Fruit fly (Drosophila melanogaster) whole organism, wandering third instar larva: ENCODE results near the gene ND-13A.

Experiments used
- Abd-B ChIP-seq: fragments of >200 bp; optimal IDR thresholded peaks from 2 replicates; lab custom pipeline; 2017; ENCODE audit warnings: missing biosample characterization, missing genetic modification characterization
- CG32264 ChIP-seq: fragments of 200-800 bp; sonication (Bioruptor generic); optimal IDR thresholded peaks from 2 replicates; lab custom pipeline; 2016; ENCODE audit warnings: missing biosample characterization, missing genetic modification characterization
- CG9705 ChIP-seq: fragments of 200-800 bp; sonication (Bioruptor generic); optimal IDR thresholded peaks from 2 replicates; lab custom pipeline; 2018; ENCODE audit warnings: missing biosample characterization, mild to moderate bottlenecking, missing genetic modification characterization
- CrebA ChIP-seq: fragments of 200-800 bp; sonication (Bioruptor generic); optimal IDR thresholded peaks from 2 replicates; lab custom pipeline; 2016; ENCODE audit warnings: missing biosample characterization, mild to moderate bottlenecking, missing genetic modification characterization, borderline replicate concordance
- Dfd ChIP-seq: fragments of >200 bp; optimal IDR thresholded peaks from 2 replicates; lab custom pipeline; 2017; ENCODE audit warnings: missing biosample characterization, missing genetic modification characterization
- Dif ChIP-seq: fragments of 200-275, 200-300 bp; sonication (Bioruptor generic); optimal IDR thresholded peaks from 2 replicates; lab custom pipeline; 2018; ENCODE audit warnings: missing biosample characterization, missing genetic modification characterization; ENCODE audit not compliant: partially characterized antibody
- GATAd ChIP-seq: sonication (Bioruptor generic); optimal IDR thresholded peaks from 2 replicates; lab custom pipeline; 2016; ENCODE audit warnings: missing biosample characterization, missing genetic modification characterization
- HLH106 ChIP-seq: fragments of 200-800 bp; optimal IDR thresholded peaks from 3 replicates; lab custom pipeline; 2019; ENCODE audit warnings: missing biosample characterization, mild to moderate bottlenecking, missing genetic modification characterization, moderate library complexity
- Hnf4 ChIP-seq: fragments of 200-800 bp; sonication (Bioruptor generic); optimal IDR thresholded peaks from 2 replicates; lab custom pipeline; 2016; ENCODE audit warnings: missing biosample characterization, mild to moderate bottlenecking, missing genetic modification characterization
- Hr78 ChIP-seq: fragments of >200 bp; optimal IDR thresholded peaks from 2 replicates; lab custom pipeline; 2017; ENCODE audit warnings: missing biosample characterization, missing genetic modification characterization
- Hr83 ChIP-seq: fragments of 200-300 bp; sonication (Bioruptor generic); optimal IDR thresholded peaks from 2 replicates; lab custom pipeline; 2016; ENCODE audit warnings: missing biosample characterization, mild to moderate bottlenecking, missing genetic modification characterization, moderate library complexity; ENCODE audit not compliant: poor library complexity, severe bottlenecking
- Jra ChIP-seq: sonication (Bioruptor generic); optimal IDR thresholded peaks from 2 replicates; lab custom pipeline; 2016; ENCODE audit warnings: missing biosample characterization, missing genetic modification characterization
- Mio ChIP-seq: sonication (Bioruptor generic); optimal IDR thresholded peaks from 2 replicates; lab custom pipeline; 2016; ENCODE audit warnings: missing biosample characterization, missing genetic modification characterization
- Myc ChIP-seq: fragments of >200 bp; optimal IDR thresholded peaks from 2 replicates; lab custom pipeline; 2017
- N ChIP-seq: fragments of >200 bp; optimal IDR thresholded peaks from 2 replicates; lab custom pipeline; 2018; ENCODE audit warnings: missing biosample characterization, missing external identifiers, missing genetic modification characterization
- OdsH ChIP-seq: fragments of 200-800 bp; sonication (Bioruptor generic); optimal IDR thresholded peaks from 2 replicates; lab custom pipeline; 2016; ENCODE audit warnings: missing biosample characterization, mild to moderate bottlenecking, missing genetic modification characterization
- Rel ChIP-seq, 2 experiments: fragments of 200-800 bp; sonication (Bioruptor generic) in 1 of 2; optimal IDR thresholded peaks; 2 replicates in 1 of 2; 3 replicates in 1 of 2; lab custom pipeline; 2016 to 2019; ENCODE audit warnings: mild to moderate bottlenecking in 2 of 2, missing biosample characterization in 2 of 2, missing genetic modification characterization in 2 of 2, moderate library complexity in 1 of 2
- Sp1 ChIP-seq: fragments of 200-800 bp; sonication (Bioruptor generic); optimal IDR thresholded peaks from 3 replicates; lab custom pipeline; 2019; ENCODE audit warnings: missing biosample characterization, mild to moderate bottlenecking, missing genetic modification characterization, moderate library complexity
- Vsx2 ChIP-seq: fragments of 200-300, 225-300 bp; sonication (Bioruptor generic); optimal IDR thresholded peaks from 2 replicates; lab custom pipeline; 2018; ENCODE audit warnings: missing biosample characterization, missing genetic modification characterization; ENCODE audit not compliant: partially characterized antibody
- br ChIP-seq: fragments of 200-800 bp; sonication (Bioruptor generic); optimal IDR thresholded peaks from 2 replicates; lab custom pipeline; 2016; ENCODE audit warnings: missing biosample characterization, missing genetic modification characterization
- brk ChIP-seq: fragments of 200-800 bp; sonication (Bioruptor generic); optimal IDR thresholded peaks from 2 replicates; lab custom pipeline; 2016; ENCODE audit warnings: missing biosample characterization, mild to moderate bottlenecking, missing genetic modification characterization
- dl ChIP-seq, 2 experiments: fragments of 175-275, 200-275 bp in 1 of 2; fragments of 200-275 bp in 1 of 2; sonication (Bioruptor generic); optimal IDR thresholded peaks; lab custom pipeline; 2018; ENCODE audit warnings: mild to moderate bottlenecking in 2 of 2, missing biosample characterization in 2 of 2, missing genetic modification characterization in 2 of 2, moderate library complexity in 2 of 2; ENCODE audit not compliant: partially characterized antibody in 2 of 2, insufficient read depth in 1 of 2
- dmrt93B ChIP-seq: fragments of 200-800 bp; sonication (Bioruptor generic); optimal IDR thresholded peaks from 2 replicates; lab custom pipeline; 2018; ENCODE audit warnings: missing biosample characterization, mild to moderate bottlenecking, missing genetic modification characterization
- dsf ChIP-seq: sonication (Bioruptor generic); optimal IDR thresholded peaks from 2 replicates; lab custom pipeline; 2016; ENCODE audit warnings: missing biosample characterization, missing genetic modification characterization, borderline replicate concordance
- ey ChIP-seq: fragments of 200-800 bp; sonication (Bioruptor generic); optimal IDR thresholded peaks from 2 replicates; lab custom pipeline; 2016; ENCODE audit warnings: missing biosample characterization, missing genetic modification characterization
- foxo ChIP-seq, 2 experiments: fragments of 200-800 bp; sonication (Bioruptor generic); optimal IDR thresholded peaks; 2 replicates in 1 of 2; 3 replicates in 1 of 2; lab custom pipeline; 2016 to 2017; ENCODE audit warnings: missing biosample characterization in 2 of 2, missing genetic modification characterization in 2 of 2
- fru ChIP-seq: fragments of 200-800 bp; sonication (Bioruptor generic); optimal IDR thresholded peaks from 3 replicates; lab custom pipeline; 2016; ENCODE audit warnings: missing biosample characterization, mild to moderate bottlenecking, missing genetic modification characterization
- h ChIP-seq: fragments of 200-800 bp; sonication (Bioruptor generic); optimal IDR thresholded peaks from 3 replicates; lab custom pipeline; 2016; ENCODE audit warnings: missing biosample characterization, mild to moderate bottlenecking, missing genetic modification characterization
- jim ChIP-seq: fragments of 175-275, 200-325 bp; sonication (Bioruptor generic); optimal IDR thresholded peaks from 2 replicates; lab custom pipeline; 2016; ENCODE audit warnings: missing biosample characterization, mild to moderate bottlenecking, missing genetic modification characterization
- lola ChIP-seq: fragments of >200 bp; optimal IDR thresholded peaks from 2 replicates; lab custom pipeline; 2017; ENCODE audit warnings: missing biosample characterization, missing genetic modification characterization
- pan ChIP-seq: fragments of >200 bp; optimal IDR thresholded peaks from 2 replicates; lab custom pipeline; 2017
- psq ChIP-seq: fragments of 200-800 bp; sonication (Bioruptor generic); optimal IDR thresholded peaks from 3 replicates; lab custom pipeline; 2017; ENCODE audit warnings: missing biosample characterization, mild to moderate bottlenecking, missing genetic modification characterization, moderate library complexity
- rgr ChIP-seq: fragments of 200-800 bp; sonication (Bioruptor generic); optimal IDR thresholded peaks from 3 replicates; lab custom pipeline; 2016; ENCODE audit warnings: missing biosample characterization, mild to moderate bottlenecking, missing genetic modification characterization
- sage ChIP-seq: fragments of 200-800 bp; sonication (Bioruptor generic); optimal IDR thresholded peaks from 2 replicates; lab custom pipeline; 2016; ENCODE audit warnings: missing biosample characterization, mild to moderate bottlenecking, missing genetic modification characterization
- sv ChIP-seq: fragments of 200-800 bp; sonication (Bioruptor generic); optimal IDR thresholded peaks from 3 replicates; lab custom pipeline; 2016; ENCODE audit warnings: missing biosample characterization, missing genetic modification characterization
- tai ChIP-seq: sonication (Bioruptor generic); optimal IDR thresholded peaks from 2 replicates; lab custom pipeline; 2016; ENCODE audit warnings: missing biosample characterization, missing genetic modification characterization
- usp ChIP-seq: fragments of >200 bp; optimal IDR thresholded peaks from 2 replicates; lab custom pipeline; 2017; ENCODE audit warnings: missing biosample characterization, missing genetic modification characterization
- woc ChIP-seq: sonication (Bioruptor generic); optimal IDR thresholded peaks from 2 replicates; lab custom pipeline; 2016; ENCODE audit warnings: missing biosample characterization, mild to moderate bottlenecking, missing genetic modification characterization

Gene ND-13A

DNA sequence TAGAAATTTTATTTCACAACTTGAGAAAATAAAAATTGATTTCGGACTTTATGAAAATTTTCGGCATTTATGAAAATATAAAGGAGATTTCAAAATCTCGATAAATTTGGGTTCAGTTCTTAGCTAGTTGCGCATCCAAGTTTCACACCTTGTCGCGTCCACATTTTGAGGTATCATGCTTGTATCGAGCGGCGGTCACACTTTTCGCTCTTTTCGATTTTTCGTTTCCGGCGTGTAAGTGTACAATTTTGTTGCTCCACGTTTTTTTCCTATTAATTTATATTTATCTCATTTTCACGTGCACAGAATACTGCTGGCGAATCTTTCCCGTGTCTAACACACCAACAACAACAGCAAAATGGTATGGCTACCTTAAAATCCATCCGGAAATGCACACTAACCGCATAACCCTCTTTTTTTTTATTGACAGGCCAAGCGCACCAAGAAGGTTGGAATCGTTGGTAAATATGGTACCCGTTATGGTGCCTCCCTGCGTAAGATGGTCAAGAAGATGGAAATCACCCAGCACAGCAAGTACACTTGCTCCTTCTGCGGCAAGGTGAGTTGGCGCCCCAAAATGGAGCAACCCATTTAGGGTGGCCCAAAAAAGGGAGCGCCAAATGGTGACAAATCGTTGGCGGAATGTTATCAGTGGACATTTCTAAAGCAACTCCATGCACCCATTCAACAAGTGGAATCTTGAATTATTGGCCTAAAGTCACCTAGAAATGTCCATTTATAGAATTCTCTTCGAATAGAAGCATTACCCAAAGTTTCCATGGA, 29.1 kb downstream of the ND-13A start, which contains the start of gene RpL37A:
Gene RpL37A (plus strand): TSS at position 161 of the 783 bp plus-strand sequence.
- TF ChIP-seq Sp1 = peak; percentile 73
- no peak for TF ChIP-seq jim (GFP tag; lab: Kevin White, UChicago)
- peak; percentile 43 for TF ChIP-seq CG32264 (GFP tag; lab: Kevin White, UChicago)
- TF ChIP-seq br (GFP tag; lab: Kevin White, UChicago) = no peak
- peak; percentile 86 for TF ChIP-seq Hr83 (GFP tag; lab: Kevin White, UChicago)
- TF ChIP-seq Hnf4 (GFP tag; lab: Kevin White, UChicago) = peak; percentile 12
- TF ChIP-seq Hr78 = no peak
- TF ChIP-seq rgr (GFP tag; lab: Kevin White, UChicago) = peak; percentile 89
- peak; percentile 66 for TF ChIP-seq Rel (GFP tag; optimal IDR thresholded peaks at IDR 0.05; lab: Kevin White, UChicago)
- peak; percentile 50 for TF ChIP-seq Rel (tag; optimal IDR thresholded peaks at IDR 0.05; lab: Kevin White, UChicago)
- peak; percentile 5 for TF ChIP-seq Myc (lab: Kevin White, UChicago)
- no peak for TF ChIP-seq Dfd (GFP tag; lab: Kevin White, UChicago)
- peak; percentile 12 for TF ChIP-seq Jra (GFP tag; lab: Kevin White, UChicago)
- TF ChIP-seq Vsx2 (GFP tag; lab: Kevin White, UChicago) = peak; percentile 38
- TF ChIP-seq brk (GFP tag; lab: Kevin White, UChicago) = no peak
- peak; percentile 19 for TF ChIP-seq Dif (GFP tag; lab: Kevin White, UChicago)
- TF ChIP-seq dmrt93B (GFP tag; lab: Kevin White, UChicago) = peak; percentile 73
- no peak for TF ChIP-seq lola (GFP tag; lab: Kevin White, UChicago)
- peak; percentile 64 for TF ChIP-seq HLH106 (tag; lab: Kevin White, UChicago)
- no peak for TF ChIP-seq Mio (GFP tag; lab: Kevin White, UChicago)
- no peak for TF ChIP-seq GATAd
- TF ChIP-seq psq = peak; percentile 24
- TF ChIP-seq sage (GFP tag; lab: Kevin White, UChicago) = peak; percentile 73
- TF ChIP-seq dl (GFP tag; optimal IDR thresholded peaks at IDR 0.05; lab: Kevin White, UChicago; ENCODE audit: insufficient read depth in 1 of 2, partially characterized antibody in 2 of 2) = no peak
- TF ChIP-seq Abd-B (GFP tag; lab: Kevin White, UChicago) = no peak
- TF ChIP-seq tai (GFP tag; lab: Kevin White, UChicago) = no peak
- no peak for TF ChIP-seq pan
- TF ChIP-seq usp (GFP tag; lab: Kevin White, UChicago) = no peak
- TF ChIP-seq woc (GFP tag; lab: Kevin White, UChicago) = no peak
- no peak for TF ChIP-seq CrebA (GFP tag; lab: Kevin White, UChicago)
- peak; percentile 69 for TF ChIP-seq CG9705
- peak in 1 of 2 experiments; percentile 62 for TF ChIP-seq foxo (GFP tag; optimal IDR thresholded peaks at IDR 0.05; lab: Kevin White, UChicago)
- no peak for TF ChIP-seq N
- TF ChIP-seq dsf (GFP tag; lab: Kevin White, UChicago) = peak; percentile 12
- peak; percentile 31 for TF ChIP-seq OdsH (GFP tag; lab: Kevin White, UChicago)
- peak; percentile 82 for TF ChIP-seq sv (GFP tag; lab: Kevin White, UChicago)
- peak; percentile 78 for TF ChIP-seq h
- peak; percentile 52 for TF ChIP-seq fru (GFP tag; lab: Kevin White, UChicago)
- no peak for TF ChIP-seq ey

dm6 chr2L:5063936-5064335, 36.2 kb downstream of the ND-13A start:
- no peak for TF ChIP-seq dsf (GFP tag; lab: Kevin White, UChicago)
- no peak for TF ChIP-seq fru (GFP tag; lab: Kevin White, UChicago)
- no peak for TF ChIP-seq jim (GFP tag; lab: Kevin White, UChicago)
- TF ChIP-seq psq = peak; percentile 68
- TF ChIP-seq CrebA (GFP tag; lab: Kevin White, UChicago) = no peak
